Fruit fly (Drosophila melanogaster) Kc167 (cell line): ENCODE data around the gene CG42705.

Experiments
- Myc ChIP-seq: fragments of >200 bp; optimal IDR thresholded peaks from 2 replicates; lab custom pipeline; 2017; ENCODE audit warnings: missing external identifiers
- h ChIP-seq: fragments of >200 bp; optimal IDR thresholded peaks from 3 replicates; lab custom pipeline; 2018; ENCODE audit warnings: missing external identifiers
- insv ChIP-seq: fragments of >200 bp; optimal IDR thresholded peaks from 3 replicates; lab custom pipeline; 2018; ENCODE audit warnings: missing external identifiers
- psq ChIP-seq: fragments of >200 bp; optimal IDR thresholded peaks from 2 replicates; lab custom pipeline; 2017; ENCODE audit warnings: missing external identifiers

DNA sequence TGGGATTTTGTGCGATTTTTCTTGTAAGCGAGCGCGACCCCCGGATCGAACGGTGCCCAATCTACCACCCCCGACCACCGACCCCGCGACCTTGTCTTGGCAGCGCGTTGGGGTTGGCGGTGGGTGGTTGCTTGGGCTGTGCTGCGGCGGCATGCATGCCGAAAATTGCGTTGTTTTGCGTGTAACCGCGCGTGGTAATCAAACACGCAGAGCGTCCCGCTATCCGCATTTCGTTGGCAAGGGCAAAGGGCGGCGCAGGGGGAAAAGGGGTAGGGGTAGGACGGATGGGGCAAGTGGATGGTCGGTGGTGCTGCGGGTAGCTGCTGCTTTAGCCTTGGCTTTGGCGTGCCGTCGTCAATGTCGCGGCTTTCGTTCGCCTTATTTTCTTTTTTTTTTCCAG lies 18.7 kb downstream of the CG42705 start:
- TF ChIP-seq insv (lab: Kevin White, UChicago) (no peak), psq (lab: Kevin White, UChicago) (no peak), h (no peak), Myc (lab: Kevin White, UChicago) (no peak)
